Worm (Caenorhabditis elegans) whole organism, L1 larva: ENCODE data around the gene str-182.

ENCODE experiments used
- F16B12.6 ChIP-seq: fragments of 150-350 bp; optimal IDR thresholded peaks from 2 replicates; lab custom pipeline; 2014; ENCODE audit warnings: missing biosample characterization, missing genetic modification characterization
- blmp-1 ChIP-seq: fragments of 150-350 bp; optimal IDR thresholded peaks from 2 replicates; lab custom pipeline; 2014; ENCODE audit warnings: missing biosample characterization, missing genetic modification characterization
- ceh-63 ChIP-seq: fragments of 200-800 bp; sonication (Bioruptor generic); optimal IDR thresholded peaks from 2 replicates; lab custom pipeline; 2018; ENCODE audit warnings: mild to moderate bottlenecking, missing genetic modification characterization, missing compliant biosample characterization
- ceh-8 ChIP-seq: fragments of 200-800 bp; sonication (Bioruptor generic); optimal IDR thresholded peaks from 2 replicates; lab custom pipeline; 2018; ENCODE audit warnings: mild to moderate bottlenecking, missing genetic modification characterization, moderate library complexity, missing compliant biosample characterization
- ces-1 ChIP-seq: fragments of 150-350 bp; optimal IDR thresholded peaks from 2 replicates; lab custom pipeline; 2014; ENCODE audit warnings: missing biosample characterization, missing genetic modification reagents, missing genetic modification characterization
- dpl-1 ChIP-seq, 3 experiments: fragments of 150-350 bp in 2 of 3; sonication (generic microtip) in 1 of 3; optimal IDR thresholded peaks; 2 replicates each; lab custom pipeline; 2014 to 2017; ENCODE audit warnings: missing biosample characterization in 3 of 3, missing genetic modification characterization in 3 of 3, missing genetic modification reagents in 3 of 3
- dsc-1 ChIP-seq: sonication (generic microtip); optimal IDR thresholded peaks from 2 replicates; lab custom pipeline; 2016; ENCODE audit warnings: mild to moderate bottlenecking, missing genetic modification characterization, missing compliant biosample characterization
- efl-1 ChIP-seq, 4 experiments: fragments of 150-350 bp; optimal IDR thresholded peaks in 3 of 4; peaks in 1 of 4; 1 replicate in 1 of 4; 2 replicates in 3 of 4; lab custom pipeline; 2014; ENCODE audit warnings: missing biosample characterization in 2 of 4, missing genetic modification characterization in 2 of 4, missing genetic modification reagents in 2 of 4
- efl-3 ChIP-seq: fragments of 200-800 bp; sonication (Bioruptor generic); optimal IDR thresholded peaks from 2 replicates; lab custom pipeline; 2018; ENCODE audit warnings: mild to moderate bottlenecking, missing genetic modification characterization, missing compliant biosample characterization
- egl-13 ChIP-seq: sonication (generic microtip); optimal IDR thresholded peaks from 2 replicates; lab custom pipeline; 2016; ENCODE audit warnings: missing genotype, missing genetic modification reagents, missing genetic modification characterization, missing compliant biosample characterization
- elt-2 ChIP-seq: sonication (generic microtip); optimal IDR thresholded peaks from 2 replicates; lab custom pipeline; 2016; ENCODE audit warnings: missing genetic modification characterization, mild to moderate bottlenecking, inconsistent platforms, missing compliant biosample characterization, missing genetic modification reagents
- elt-3 ChIP-seq, 6 experiments: fragments of 150-350 bp in 1 of 6; sonication (generic microtip); optimal IDR thresholded peaks; 2 replicates each; lab custom pipeline; 2017 to 2018; ENCODE audit warnings: missing biosample characterization in 6 of 6, missing genetic modification characterization in 6 of 6, inconsistent platforms in 1 of 6
- fkh-4 ChIP-seq: sonication (generic microtip); optimal IDR thresholded peaks from 2 replicates; lab custom pipeline; 2016; ENCODE audit warnings: missing compliant biosample characterization, missing genetic modification characterization, borderline replicate concordance
- grh-1 ChIP-seq: fragments of 200-800 bp; sonication (Bioruptor generic); IDR thresholded peaks from 2 replicates; pipeline ENCODE4 v1.3.6; 2022; ENCODE audit warnings: missing genetic modification reagents, missing genetic modification characterization, missing compliant biosample characterization
- hlh-4 ChIP-seq: sonication (generic microtip); optimal IDR thresholded peaks from 2 replicates; lab custom pipeline; 2016; ENCODE audit warnings: mild to moderate bottlenecking, missing genetic modification characterization, missing compliant biosample characterization
- isw-1 ChIP-seq: fragments of 200-800 bp; sonication (Bioruptor generic); IDR thresholded peaks from 2 replicates; pipeline ENCODE4 v1.3.6; 2022; ENCODE audit warnings: missing genetic modification characterization, missing compliant biosample characterization
- lin-13 ChIP-seq: fragments of 150-350 bp; optimal IDR thresholded peaks from 2 replicates; lab custom pipeline; 2014; ENCODE audit warnings: missing biosample characterization, missing genetic modification reagents, missing genetic modification characterization
- lin-15B ChIP-seq: fragments of 150-350 bp; sonication (generic microtip); optimal IDR thresholded peaks from 3 replicates; lab custom pipeline; 2014; ENCODE audit warnings: missing biosample characterization, missing genetic modification characterization
- lin-35 ChIP-seq, 2 experiments: fragments of 150-350 bp; optimal IDR thresholded peaks; 2 replicates each; lab custom pipeline; 2014; ENCODE audit warnings: missing biosample characterization in 2 of 2, missing genetic modification characterization in 2 of 2, missing genetic modification reagents in 2 of 2
- lir-3 ChIP-seq: sonication (generic microtip); optimal IDR thresholded peaks from 2 replicates; lab custom pipeline; 2016; ENCODE audit warnings: mild to moderate bottlenecking, missing genetic modification characterization, moderate library complexity, missing compliant biosample characterization; ENCODE audit not compliant: poor library complexity
- lsy-2 ChIP-seq, 2 experiments: fragments of 150-350 bp; optimal IDR thresholded peaks; 2 replicates each; lab custom pipeline; 2014; ENCODE audit warnings: missing biosample characterization in 2 of 2, missing genetic modification characterization in 2 of 2
- mdl-1 ChIP-seq, 2 experiments: fragments of 150-350 bp; optimal IDR thresholded peaks; 2 replicates each; lab custom pipeline; 2014 to 2017; ENCODE audit warnings: missing biosample characterization in 2 of 2, missing genetic modification characterization in 2 of 2, inconsistent platforms in 1 of 2
- nhr-11 ChIP-seq: fragments of 150-350 bp; optimal IDR thresholded peaks from 2 replicates; lab custom pipeline; 2014; ENCODE audit warnings: missing biosample characterization, missing genetic modification characterization
- nhr-12 ChIP-seq: sonication (generic microtip); optimal IDR thresholded peaks from 2 replicates; lab custom pipeline; 2017; ENCODE audit warnings: missing biosample characterization, missing genetic modification characterization
- nhr-19 ChIP-seq: fragments of 200-800 bp; sonication (Bioruptor generic); conservative IDR thresholded peaks from 2 replicates; pipeline ENCODE4 v1.3.6; 2022; ENCODE audit warnings: missing genetic modification characterization, missing compliant biosample characterization
- nhr-237 ChIP-seq: fragments of 150-350 bp; optimal IDR thresholded peaks from 2 replicates; lab custom pipeline; 2014; ENCODE audit warnings: missing biosample characterization, missing genetic modification characterization
- nhr-47 ChIP-seq: sonication (generic microtip); optimal IDR thresholded peaks from 2 replicates; lab custom pipeline; 2016; ENCODE audit warnings: mild to moderate bottlenecking, missing genetic modification characterization, moderate library complexity, missing compliant biosample characterization
- nhr-71 ChIP-seq: sonication (generic microtip); optimal IDR thresholded peaks from 2 replicates; lab custom pipeline; 2016; ENCODE audit warnings: mild to moderate bottlenecking, missing genetic modification characterization, moderate library complexity, missing compliant biosample characterization
- nhr-77 ChIP-seq: fragments of 150-350 bp; optimal IDR thresholded peaks from 2 replicates; lab custom pipeline; 2014; ENCODE audit warnings: missing biosample characterization, missing genetic modification characterization
- nhr-85 ChIP-seq: sonication (generic microtip); peaks from one replicate; lab custom pipeline; 2016; ENCODE audit warnings: missing genetic modification characterization, inconsistent platforms, missing compliant biosample characterization
- pag-3 ChIP-seq: sonication (generic microtip); optimal IDR thresholded peaks from 2 replicates; lab custom pipeline; 2017; ENCODE audit warnings: missing genetic modification characterization, mild to moderate bottlenecking, missing compliant biosample characterization, antibody characterized with exemption, borderline replicate concordance; ENCODE audit not compliant: insufficient read depth
- pax-3 ChIP-seq: fragments of 200-800 bp; sonication (Bioruptor generic); optimal IDR thresholded peaks from 2 replicates; lab custom pipeline; 2018; ENCODE audit warnings: mild to moderate bottlenecking, missing genetic modification characterization, moderate library complexity, missing compliant biosample characterization
- pqm-1 ChIP-seq: sonication (generic microtip); optimal IDR thresholded peaks from 3 replicates; lab custom pipeline; 2017; ENCODE audit warnings: missing biosample characterization, missing genetic modification characterization
- rnt-1 ChIP-seq: sonication (generic microtip); optimal IDR thresholded peaks from 2 replicates; lab custom pipeline; 2016; ENCODE audit warnings: mild to moderate bottlenecking, missing genetic modification characterization, moderate library complexity, missing compliant biosample characterization
- snpc-4 ChIP-seq: fragments of 150-350 bp; optimal IDR thresholded peaks from 2 replicates; lab custom pipeline; 2014; ENCODE audit warnings: missing biosample characterization, missing genetic modification characterization
- snu-23 ChIP-seq: sonication (generic microtip); optimal IDR thresholded peaks from 2 replicates; lab custom pipeline; 2016; ENCODE audit warnings: missing genetic modification characterization, missing compliant biosample characterization
- sup-37 ChIP-seq: fragments of 200-800 bp; sonication (Bioruptor generic); optimal IDR thresholded peaks from 2 replicates; lab custom pipeline; 2018; ENCODE audit warnings: mild to moderate bottlenecking, missing genetic modification characterization, missing compliant biosample characterization
- swsn-7 ChIP-seq: sonication (generic microtip); optimal IDR thresholded peaks from 2 replicates; lab custom pipeline; 2016; ENCODE audit warnings: missing genetic modification characterization, missing compliant biosample characterization
- tlp-1 ChIP-seq: fragments of 150-350 bp; optimal IDR thresholded peaks from 2 replicates; lab custom pipeline; 2014; ENCODE audit warnings: missing biosample characterization, missing genetic modification characterization
- unc-30 ChIP-seq: sonication (generic microtip); optimal IDR thresholded peaks from 2 replicates; lab custom pipeline; 2017; ENCODE audit warnings: missing biosample characterization, missing genetic modification characterization
- unc-62 ChIP-seq: fragments of 150-350 bp; optimal IDR thresholded peaks from 2 replicates; lab custom pipeline; 2014; ENCODE audit warnings: missing biosample characterization, missing genetic modification reagents, missing genetic modification characterization
- unc-86 ChIP-seq: sonication (generic microtip); optimal IDR thresholded peaks from 2 replicates; lab custom pipeline; 2016; ENCODE audit warnings: missing genetic modification characterization, missing compliant biosample characterization
- unc-98 ChIP-seq: fragments of 200-800 bp; sonication (Bioruptor generic); IDR thresholded peaks from 2 replicates; pipeline ENCODE4 v1.3.6; 2022; ENCODE audit warnings: missing genetic modification characterization, missing compliant biosample characterization
- xbp-1 ChIP-seq: sonication (generic microtip); optimal IDR thresholded peaks from 2 replicates; lab custom pipeline; 2016; ENCODE audit warnings: missing genetic modification characterization, missing compliant biosample characterization
- zag-1 ChIP-seq: fragments of 150-350 bp; optimal IDR thresholded peaks from 2 replicates; lab custom pipeline; 2014; ENCODE audit warnings: missing biosample characterization, missing genetic modification characterization
- zip-4 ChIP-seq: fragments of 200-800 bp; sonication (Bioruptor generic); optimal IDR thresholded peaks from 2 replicates; lab custom pipeline; 2018; ENCODE audit warnings: mild to moderate bottlenecking, missing genetic modification characterization, moderate library complexity, missing compliant biosample characterization
- ztf-4 ChIP-seq: fragments of 150-350 bp; optimal IDR thresholded peaks from 2 replicates; lab custom pipeline; 2014; ENCODE audit warnings: missing biosample characterization, missing genetic modification characterization

Gene str-182

ce11 chrV:10198386-10198785 lies 34.8 kb downstream of the str-182 start, which contains the start of gene ZK856.6:
Gene ZK856.6, plus strand, starts transcription at chrV:10198686.
- TF ChIP-seq zip-4 (no peak), sup-37 (GFP tag; lab: Kevin White, UChicago) (no peak), egl-13 (no peak), snu-23 (GFP tag; lab: Kevin White, UChicago) (no peak), tlp-1 (no peak), blmp-1 (no peak)
- TF ChIP-seq, all 84 proteins: peak for 0

- no peak for TF ChIP-seq unc-62 (GFP tag; lab: Kevin White, UChicago)
- TF ChIP-seq nhr-47 (tag; lab: Kevin White, UChicago): no peak
- TF ChIP-seq ceh-63 (GFP tag; lab: Kevin White, UChicago): no peak
- no peak for TF ChIP-seq nhr-77 (tag; lab: Kevin White, UChicago)
- TF ChIP-seq isw-1 (GFP tag; lab: Robert Waterston, UW): no peak
- TF ChIP-seq zag-1 (tag; lab: Kevin White, UChicago): no peak
- no peak for TF ChIP-seq efl-3 (GFP tag; lab: Kevin White, UChicago)
- no peak for TF ChIP-seq lsy-2 (tag; optimal IDR thresholded peaks at IDR 0.05; lab: Kevin White, UChicago)
- no peak for TF ChIP-seq snpc-4 (tag; lab: Kevin White, UChicago)
- no peak for TF ChIP-seq unc-86 (tag; lab: Kevin White, UChicago)
- no peak for TF ChIP-seq grh-1 (GFP tag; lab: Robert Waterston, UW)
- TF ChIP-seq pag-3 (tag; lab: Kevin White, UChicago): no peak
- no peak for TF ChIP-seq ztf-4 (tag; lab: Kevin White, UChicago)
- TF ChIP-seq nhr-12: no peak
These were observed 42.0 kb downstream of the str-182 start for ce11 chrV:10191242-10191641.

ce11 chrV:10190081-10190556 lies 43.1 kb downstream of the str-182 start, which contains the start of gene ZK856.5:
Gene ZK856.5, minus strand, starts transcription at chrV:10190131.
- TF ChIP-seq efl-3 (GFP tag; lab: Kevin White, UChicago) (no peak), unc-98 (GFP tag; lab: Robert Waterston, UW) (no peak), dsc-1 (no peak), elt-2 (tag; lab: Kevin White, UChicago) (peak; percentile 90), nhr-11 (tag; lab: Kevin White, UChicago) (no peak), swsn-7 (no peak), tlp-1 (no peak), lir-3 (tag; lab: Kevin White, UChicago) (no peak), fkh-4 (tag; lab: Kevin White, UChicago) (no peak), unc-30 (tag; lab: Kevin White, UChicago) (no peak), rnt-1 (tag; lab: Kevin White, UChicago) (no peak), snu-23 (GFP tag; lab: Kevin White, UChicago) (no peak), nhr-85 (peak; percentile 58), nhr-19 (GFP tag; lab: Robert Waterston, UW) (no peak), lin-13 (GFP tag; lab: Kevin White, UChicago) (no peak), lin-35 (GFP tag; optimal IDR thresholded peaks at IDR 0.05; lab: Kevin White, UChicago) (peak in 1 of 2 experiments; percentile 37), ceh-63 (GFP tag; lab: Kevin White, UChicago) (no peak), hlh-4 (no peak), zag-1 (tag; lab: Kevin White, UChicago) (no peak), lin-15B (no peak), dpl-1 (GFP tag; optimal IDR thresholded peaks at IDR 0.05; lab: Kevin White, UChicago) (no peak), egl-13 (no peak), unc-86 (tag; lab: Kevin White, UChicago) (no peak), ceh-8 (GFP tag; lab: Kevin White, UChicago) (no peak), mdl-1 (tag; optimal IDR thresholded peaks at IDR 0.05; lab: Kevin White, UChicago) (no peak), isw-1 (GFP tag; lab: Robert Waterston, UW) (no peak), pax-3 (tag; lab: Kevin White, UChicago) (no peak), xbp-1 (tag; lab: Kevin White, UChicago) (no peak), F16B12.6 (tag; lab: Kevin White, UChicago) (no peak), ces-1 (no peak), pqm-1 (tag; lab: Kevin White, UChicago) (no peak), elt-3 (tag; optimal IDR thresholded peaks at IDR 0.05; lab: Kevin White, UChicago) (no peak), sup-37 (GFP tag; lab: Kevin White, UChicago) (no peak), efl-1 (optimal IDR thresholded peaks at IDR 0.05; lab: Kevin White, UChicago) (no peak), efl-1 (GFP tag; optimal IDR thresholded peaks at IDR 0.05 in 1 of 2; lab: Kevin White, UChicago) (peak in 1 of 2 experiments; percentile 66), nhr-71 (tag; lab: Kevin White, UChicago) (peak; percentile 22), nhr-237 (tag; lab: Kevin White, UChicago) (no peak)
